Worm (Caenorhabditis elegans) whole organism, L4/young adult: ENCODE measurements around the gene unc-1.

Experiments
- W03F9.2 ChIP-seq: fragments of 150-350 bp; optimal IDR thresholded peaks from 2 replicates; lab custom pipeline; 2014; ENCODE audit warnings: missing biosample characterization, missing genetic modification characterization
- dao-5 ChIP-seq: sonication (generic microtip); optimal IDR thresholded peaks from 2 replicates; lab custom pipeline; 2016; ENCODE audit warnings: missing genotype, missing genetic modification characterization, moderate library complexity, missing compliant biosample characterization
- him-1 ChIP-seq: sonication (generic microtip); optimal IDR thresholded peaks from 2 replicates; lab custom pipeline; 2016; ENCODE audit warnings: missing genotype, missing genetic modification reagents, missing genetic modification characterization, missing compliant biosample characterization

DNA sequence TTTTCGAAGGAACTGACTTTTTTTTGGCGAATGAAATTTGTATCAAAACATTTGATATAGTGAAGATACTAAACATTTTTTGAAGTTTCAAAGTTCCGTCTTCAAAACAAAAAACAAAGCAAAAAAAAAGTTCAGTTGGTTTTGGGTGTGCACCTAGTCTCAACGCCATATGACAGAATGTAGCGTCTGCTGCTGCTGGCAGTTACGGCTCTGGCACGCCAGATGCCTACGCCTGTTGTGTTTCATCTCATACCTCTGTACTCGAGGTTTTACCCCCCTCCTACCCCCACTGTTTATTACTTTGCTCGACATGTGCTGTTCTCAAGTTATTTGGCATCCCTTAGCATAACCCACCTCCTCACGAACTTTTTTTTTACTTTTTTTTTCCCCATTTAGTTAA lies 48.5 kb upstream of the unc-1 start:
- TF ChIP-seq dao-5 (tag; lab: Kevin White, UChicago) (no peak), W03F9.2 (tag; lab: Kevin White, UChicago) (no peak), him-1 (tag; lab: Kevin White, UChicago) (no peak)
